Worm (Caenorhabditis elegans): ENCODE measurements around the gene T05D4.5.

The T05D4.5 gene

DNA sequence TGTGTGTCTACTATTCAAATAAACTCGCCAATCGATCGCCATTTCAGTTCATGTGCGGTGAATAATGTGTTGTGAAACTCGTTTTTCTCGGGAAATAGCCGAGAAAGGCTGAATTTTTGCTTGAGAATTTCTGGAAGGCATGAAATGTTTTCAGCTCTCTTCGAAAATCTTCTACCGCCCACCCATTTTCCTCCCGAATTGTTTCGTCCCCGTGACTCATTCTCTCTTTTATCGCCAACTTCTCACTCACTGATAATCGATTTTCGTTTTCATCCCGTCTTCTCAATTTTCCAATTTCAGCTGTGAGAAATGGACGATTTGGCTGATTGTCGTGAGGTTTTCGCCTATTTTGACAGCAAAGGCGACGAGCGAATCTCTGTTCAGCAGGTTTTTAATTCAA is 42.4 kb downstream of the T05D4.5 start, which contains the start of gene mlc-5:
TSS of gene mlc-5 (plus strand) at position 301 of the 400 bp plus-strand sequence.
- TF ChIP-seq lin-11 (tag; optimal IDR thresholded peaks at IDR 0.05) (no peak), ztf-11 (tag; optimal IDR thresholded peaks at IDR 0.05) (no peak), F13H6.1 (tag; optimal IDR thresholded peaks at IDR 0.05) (no peak)

DNA sequence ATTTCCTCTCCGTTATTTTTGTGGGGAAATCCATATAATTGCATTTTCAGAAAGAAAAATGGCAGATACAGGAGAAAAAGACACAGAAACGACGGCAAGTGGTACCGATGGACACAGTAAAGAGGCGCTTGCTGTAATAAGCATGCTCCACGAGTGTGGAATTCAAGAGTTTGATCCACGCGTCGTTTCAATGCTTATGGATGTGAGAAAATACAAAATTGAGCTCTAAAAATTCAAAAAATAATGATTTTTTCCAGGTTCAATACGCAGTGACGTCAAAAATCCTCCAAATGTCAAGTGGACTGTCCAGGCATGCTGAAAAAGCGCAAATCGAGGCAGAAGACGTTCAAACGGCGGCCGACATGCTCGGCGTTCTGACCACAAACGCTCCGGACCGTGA is 43.6 kb downstream of the T05D4.5 start, which contains the start of gene taf-9:
TSS of gene taf-9 (plus strand) at position 51 of the 400 bp plus-strand sequence.
- no peak for TF ChIP-seq snpc-4 (tag; optimal IDR thresholded peaks at IDR 0.05)
- TF ChIP-seq crh-2 (tag; optimal IDR thresholded peaks at IDR 0.05), result no peak
- no peak for TF ChIP-seq blmp-1 (tag; optimal IDR thresholded peaks at IDR 0.05; ENCODE audit: insufficient read depth)
- TF ChIP-seq nhr-21 (tag; optimal IDR thresholded peaks at IDR 0.05), result no peak
- no peak for TF ChIP-seq nhr-10 (tag; optimal IDR thresholded peaks at IDR 0.05)
- no peak for TF ChIP-seq ZK546.5 (tag; optimal IDR thresholded peaks at IDR 0.05)
- TF ChIP-seq skn-1 (tag; optimal IDR thresholded peaks at IDR 0.05), result no peak

DNA sequence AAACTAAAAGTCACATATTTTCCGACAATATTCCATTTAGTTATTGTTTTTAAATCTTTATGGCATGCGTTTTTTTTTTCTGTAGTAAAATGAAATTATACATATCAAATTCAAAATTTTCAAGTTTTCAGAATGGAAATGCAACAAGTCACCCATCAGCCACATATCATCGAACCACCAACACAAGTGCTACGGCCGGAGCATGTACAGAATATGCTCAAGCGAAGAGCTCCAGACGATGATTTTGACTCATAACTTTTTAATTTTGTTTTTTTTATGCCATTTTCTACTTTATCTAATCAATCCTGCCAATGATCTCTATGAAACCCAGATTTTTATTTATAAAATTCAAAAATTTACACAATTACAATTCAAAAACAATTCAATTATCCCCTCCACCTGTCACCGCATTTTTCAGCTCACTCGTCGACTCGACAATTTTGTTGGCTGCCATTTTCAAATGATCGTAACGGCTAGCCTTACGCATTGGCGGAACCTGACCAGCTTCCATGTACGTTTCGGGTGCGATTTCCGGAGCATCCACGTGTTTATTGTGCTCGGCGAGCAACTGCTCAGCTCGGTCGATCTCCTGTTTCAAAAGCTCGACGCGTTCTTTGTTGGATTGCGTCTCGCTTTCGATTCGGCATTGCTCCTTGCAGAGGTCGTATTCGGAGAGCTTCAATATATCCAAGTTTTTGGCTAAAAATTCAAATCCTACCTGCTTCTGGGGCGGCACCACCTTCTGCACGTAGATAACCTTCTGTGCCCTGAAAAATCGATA is 45.2 kb downstream of the T05D4.5 start:
- no peak for TF ChIP-seq ztf-1 (GFP tag; conservative IDR thresholded peaks at IDR 0.05)
- no peak for TF ChIP-seq lin-11 (tag; optimal IDR thresholded peaks at IDR 0.05)
- no peak for TF ChIP-seq ama-1 (optimal IDR thresholded peaks at IDR 0.05)
- no peak for TF ChIP-seq F13H6.1 (tag; optimal IDR thresholded peaks at IDR 0.05)
- TF ChIP-seq nhr-237 (tag; optimal IDR thresholded peaks at IDR 0.05), result no peak
- TF ChIP-seq sma-3 (GFP tag; optimal IDR thresholded peaks at IDR 0.05), result no peak
- TF ChIP-seq aly-2 (tag; optimal IDR thresholded peaks at IDR 0.05), result no peak
- no peak for TF ChIP-seq zag-1 (tag; optimal IDR thresholded peaks at IDR 0.05)
- peak; percentile 26 for TF ChIP-seq lin-13 (GFP tag; optimal IDR thresholded peaks at IDR 0.05)

DNA sequence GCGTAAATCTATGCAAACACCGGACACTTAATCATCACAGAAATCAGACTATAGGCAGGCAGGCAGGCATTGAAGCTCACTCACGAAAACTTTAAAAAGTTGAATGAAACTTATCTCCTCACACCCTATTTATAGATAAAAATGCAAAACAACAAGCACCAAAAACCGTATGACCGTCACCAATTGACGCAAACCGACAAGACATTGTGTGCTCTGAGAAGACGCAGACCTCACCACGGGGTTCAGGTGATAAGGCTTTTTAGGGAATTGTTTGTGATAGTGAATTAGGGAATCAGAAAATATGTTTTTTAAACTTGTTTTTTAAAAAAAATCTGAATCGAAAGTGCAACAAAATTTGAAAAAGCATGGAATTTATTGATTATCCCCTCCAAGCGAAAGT is 46.1 kb downstream of the T05D4.5 start, which contains the start of gene T12D8.5:
TSS of gene T12D8.5 (minus strand) at position 95 of the 400 bp plus-strand sequence.
- peak; percentile 67 for TF ChIP-seq crh-2 (tag; optimal IDR thresholded peaks at IDR 0.05)
- TF ChIP-seq ztf-11 (tag; optimal IDR thresholded peaks at IDR 0.05), result no peak
- no peak for TF ChIP-seq nhr-23 (tag; optimal IDR thresholded peaks at IDR 0.05)
- TF ChIP-seq gmeb-1 (tag; optimal IDR thresholded peaks at IDR 0.05), result peak; percentile 39
- peak; percentile 62 for TF ChIP-seq fos-1 (tag; optimal IDR thresholded peaks at IDR 0.05)
- TF ChIP-seq sma-9 (GFP tag; optimal IDR thresholded peaks at IDR 0.05), result peak; percentile 34
- no peak for TF ChIP-seq sma-9 (tag; optimal IDR thresholded peaks at IDR 0.05)
- TF ChIP-seq F13H6.1 (tag; optimal IDR thresholded peaks at IDR 0.05), result peak; percentile 22

DNA sequence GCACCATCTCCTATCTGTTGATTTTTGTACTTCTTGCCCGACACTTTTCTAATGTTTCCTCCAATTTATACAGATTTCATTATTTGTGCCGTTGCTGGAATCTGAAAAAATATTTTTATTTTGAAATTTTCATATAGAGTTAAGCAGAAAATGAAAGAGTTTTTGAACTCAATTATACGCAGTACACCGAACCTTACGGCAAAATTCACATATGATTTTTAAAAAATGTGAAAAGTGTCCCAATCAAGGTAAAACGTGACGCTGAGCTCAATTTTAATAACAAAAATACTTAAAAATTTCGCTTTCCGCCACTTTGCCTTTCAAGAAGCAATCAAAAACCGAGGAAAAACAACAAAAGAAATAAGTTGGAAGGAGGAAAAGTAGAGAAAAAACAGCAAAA is 50.1 kb downstream of the T05D4.5 start, which contains the start of gene arrd-17:
TSS of gene arrd-17 (minus strand) at position 101 of the 400 bp plus-strand sequence.
- no peak for TF ChIP-seq sem-4 (tag; optimal IDR thresholded peaks at IDR 0.05)
- TF ChIP-seq nhr-129 (tag; optimal IDR thresholded peaks at IDR 0.05), result no peak
- TF ChIP-seq Y55F3AM.14 (GFP tag; optimal IDR thresholded peaks at IDR 0.05), result no peak
- TF ChIP-seq gmeb-1 (tag; optimal IDR thresholded peaks at IDR 0.05), result no peak
- TF ChIP-seq lin-39 (tag; optimal IDR thresholded peaks at IDR 0.05), result no peak
- no peak for TF ChIP-seq R02D3.7 (tag; optimal IDR thresholded peaks at IDR 0.05)
- no peak for TF ChIP-seq elt-3 (tag; optimal IDR thresholded peaks at IDR 0.05)
